Worm (Caenorhabditis elegans) whole organism, young adult: ENCODE data around the gene W01C8.1.

ENCODE experiments used
- B0019.2 ChIP-seq: fragments of 200-800 bp; sonication (Bioruptor generic); conservative IDR thresholded peaks from 2 replicates; pipeline ENCODE4 v1.3.6; 2022; ENCODE audit warnings: missing genetic modification reagents, missing genetic modification characterization, missing compliant biosample characterization
- B0261.1 ChIP-seq: sonication (generic microtip); optimal IDR thresholded peaks from 2 replicates; lab custom pipeline; 2016; ENCODE audit warnings: mild to moderate bottlenecking, missing genetic modification characterization, moderate library complexity, missing compliant biosample characterization
- B0336.3 ChIP-seq: fragments of 200-800 bp; sonication (Bioruptor generic); IDR thresholded peaks from 2 replicates; pipeline ENCODE4 v1.3.6; 2022; ENCODE audit warnings: missing genetic modification characterization, missing compliant biosample characterization
- C17E4.6 ChIP-seq: fragments of 200-800 bp; sonication (Bioruptor generic); IDR thresholded peaks from 2 replicates; pipeline ENCODE4 v1.3.6; 2022; ENCODE audit warnings: missing genetic modification reagents, missing genetic modification characterization, missing compliant biosample characterization
- F10E7.11 ChIP-seq: sonication (generic microtip); optimal IDR thresholded peaks from 2 replicates; lab custom pipeline; 2017; ENCODE audit warnings: mild to moderate bottlenecking, missing genetic modification characterization, moderate library complexity, missing compliant biosample characterization
- F22D6.2 ChIP-seq: sonication (generic microtip); optimal IDR thresholded peaks from 2 replicates; lab custom pipeline; 2016; ENCODE audit warnings: mild to moderate bottlenecking, missing genetic modification characterization, missing compliant biosample characterization
- F33H1.4 ChIP-seq: fragments of 200-800 bp; sonication (Bioruptor generic); IDR thresholded peaks from 2 replicates; pipeline ENCODE4 v1.3.6; 2022; ENCODE audit warnings: missing genetic modification reagents, missing genetic modification characterization, missing compliant biosample characterization
- F39B2.1 ChIP-seq: fragments of 200-800 bp; sonication (Bioruptor generic); IDR thresholded peaks from 2 replicates; pipeline ENCODE4 v1.3.6; 2022; ENCODE audit warnings: missing genetic modification reagents, missing genetic modification characterization, missing compliant biosample characterization
- F49E8.2 ChIP-seq: sonication (generic microtip); optimal IDR thresholded peaks from 3 replicates; lab custom pipeline; 2017; ENCODE audit warnings: missing genetic modification characterization, mild to moderate bottlenecking, missing compliant biosample characterization, antibody characterized with exemption, moderate library complexity; ENCODE audit not compliant: insufficient read depth
- K11D2.4 ChIP-seq: fragments of 200-800 bp; sonication (Bioruptor generic); IDR thresholded peaks from 2 replicates; pipeline ENCODE4 v1.3.6; 2022; ENCODE audit warnings: missing genetic modification reagents, missing genetic modification characterization, missing compliant biosample characterization
- K12H6.12 ChIP-seq: fragments of 200-800 bp; sonication (Bioruptor generic); optimal IDR thresholded peaks from 2 replicates; lab custom pipeline; 2018; ENCODE audit warnings: mild to moderate bottlenecking, missing genetic modification characterization, missing compliant biosample characterization
- T26A5.8 ChIP-seq: sonication (generic microtip); optimal IDR thresholded peaks from 2 replicates; lab custom pipeline; 2016; ENCODE audit warnings: missing genetic modification characterization, missing compliant biosample characterization
- Y53F4B.3 ChIP-seq: fragments of 200-800 bp; sonication (Bioruptor generic); IDR thresholded peaks from 2 replicates; pipeline ENCODE4 v1.3.6; 2022; ENCODE audit warnings: missing genetic modification reagents, missing genetic modification characterization, missing compliant biosample characterization
- ama-1 ChIP-seq, 3 experiments: fragments of 150-350 bp in 1 of 3; sonication (generic microtip) in 2 of 3; optimal IDR thresholded peaks; 2 replicates each; lab custom pipeline; 2014 to 2018; ENCODE audit warnings: missing biosample characterization in 2 of 3, missing genetic modification characterization in 2 of 3, missing genetic modification reagents in 2 of 3
- attf-3 ChIP-seq: fragments of 200-800 bp; sonication (Bioruptor generic); conservative IDR thresholded peaks from 2 replicates; pipeline ENCODE4 v1.3.6; 2022; ENCODE audit warnings: missing genetic modification reagents, missing genetic modification characterization, missing compliant biosample characterization
- attf-5 ChIP-seq: fragments of 200-800 bp; sonication (Bioruptor generic); optimal IDR thresholded peaks from 2 replicates; lab custom pipeline; 2018; ENCODE audit warnings: mild to moderate bottlenecking, missing genetic modification characterization, missing compliant biosample characterization
- attf-6 ChIP-seq: fragments of 200-800 bp; sonication (Bioruptor generic); IDR thresholded peaks from 2 replicates; pipeline ENCODE4 v1.3.6; 2022; ENCODE audit warnings: missing genetic modification reagents, missing genetic modification characterization, missing compliant biosample characterization
- bed-2 ChIP-seq: fragments of 200-800 bp; sonication (Bioruptor generic); IDR thresholded peaks from 2 replicates; pipeline ENCODE4 v1.3.6; 2022; ENCODE audit warnings: missing genetic modification reagents, missing genetic modification characterization, missing compliant biosample characterization
- chd-7 ChIP-seq: sonication (generic microtip); optimal IDR thresholded peaks from 2 replicates; lab custom pipeline; 2016; ENCODE audit warnings: mild to moderate bottlenecking, missing genetic modification characterization, moderate library complexity, missing compliant biosample characterization
- dox-1 ChIP-seq: fragments of 200-800 bp; sonication (Bioruptor generic); IDR thresholded peaks from 2 replicates; pipeline ENCODE4 v1.3.6; 2022; ENCODE audit warnings: missing genetic modification reagents, missing genetic modification characterization, missing compliant biosample characterization
- egl-44 ChIP-seq: fragments of 200-800 bp; sonication (Bioruptor generic); IDR thresholded peaks from 2 replicates; pipeline ENCODE4 v1.3.6; 2022; ENCODE audit warnings: missing genetic modification reagents, missing genetic modification characterization, missing compliant biosample characterization
- ekl-4 ChIP-seq: fragments of 200-800 bp; sonication (Bioruptor generic); IDR thresholded peaks from 2 replicates; pipeline ENCODE4 v1.3.6; 2022; ENCODE audit warnings: missing genetic modification reagents, missing genetic modification characterization, missing compliant biosample characterization
- fkh-3 ChIP-seq: sonication (generic microtip); optimal IDR thresholded peaks from 2 replicates; lab custom pipeline; 2016; ENCODE audit warnings: mild to moderate bottlenecking, missing genetic modification characterization, missing compliant biosample characterization
- gei-17 ChIP-seq: fragments of 200-800 bp; sonication (Bioruptor generic); optimal IDR thresholded peaks from 2 replicates; lab custom pipeline; 2018; ENCODE audit warnings: mild to moderate bottlenecking, missing genetic modification characterization, missing compliant biosample characterization
- hrde-1 ChIP-seq: sonication (generic microtip); optimal IDR thresholded peaks from 2 replicates; lab custom pipeline; 2016; ENCODE audit warnings: missing genetic modification characterization, mild to moderate bottlenecking, missing compliant biosample characterization, moderate library complexity, missing genotype, missing genetic modification reagents, borderline replicate concordance
- let-607 ChIP-seq, 2 experiments: fragments of 200-800 bp in 1 of 2; sonication (Bioruptor generic) in 1 of 2; sonication (generic microtip) in 1 of 2; optimal IDR thresholded peaks; 2 replicates each; lab custom pipeline; 2016 to 2018; ENCODE audit warnings: mild to moderate bottlenecking in 2 of 2, missing compliant biosample characterization in 2 of 2, missing genetic modification characterization in 2 of 2, moderate library complexity in 2 of 2, missing genotype in 1 of 2
- lin-35 ChIP-seq, 3 experiments: fragments of 150-350 bp in 2 of 3; sonication (generic microtip) in 1 of 3; optimal IDR thresholded peaks; 2 replicates each; lab custom pipeline; 2014 to 2018; ENCODE audit warnings: missing biosample characterization in 3 of 3, missing genetic modification characterization in 3 of 3, missing genetic modification reagents in 3 of 3
- lin-40 ChIP-seq: sonication (generic microtip); optimal IDR thresholded peaks from 2 replicates; lab custom pipeline; 2016; ENCODE audit warnings: missing genetic modification characterization, mild to moderate bottlenecking, missing compliant biosample characterization, missing genotype, missing genetic modification reagents
- madf-3 ChIP-seq: fragments of 200-800 bp; sonication (Bioruptor generic); IDR thresholded peaks from 2 replicates; pipeline ENCODE4 v1.3.6; 2022; ENCODE audit warnings: missing genetic modification reagents, missing genetic modification characterization, missing compliant biosample characterization
- madf-8 ChIP-seq: fragments of 200-800 bp; sonication (Bioruptor generic); conservative IDR thresholded peaks from 2 replicates; pipeline ENCODE4 v1.3.6; 2022; ENCODE audit warnings: missing genetic modification reagents, missing genetic modification characterization, missing compliant biosample characterization
- nhr-27 ChIP-seq: fragments of 200-800 bp; sonication (Bioruptor generic); optimal IDR thresholded peaks from 2 replicates; lab custom pipeline; 2018; ENCODE audit warnings: mild to moderate bottlenecking, missing genetic modification characterization, moderate library complexity, missing compliant biosample characterization
- nhr-80 ChIP-seq: sonication (generic microtip); optimal IDR thresholded peaks from 2 replicates; lab custom pipeline; 2016; ENCODE audit warnings: missing genetic modification characterization, missing compliant biosample characterization
- rec-8 ChIP-seq, 2 experiments: sonication (generic microtip); optimal IDR thresholded peaks; 2 replicates each; lab custom pipeline; 2016; ENCODE audit warnings: mild to moderate bottlenecking in 2 of 2, missing genetic modification characterization in 2 of 2, missing genetic modification reagents in 2 of 2, missing genotype in 2 of 2, missing biosample characterization in 1 of 2, missing compliant biosample characterization in 1 of 2, moderate library complexity in 1 of 2
- sea-2 ChIP-seq: fragments of 200-800 bp; sonication (Bioruptor generic); IDR thresholded peaks from 2 replicates; pipeline ENCODE4 v1.3.6; 2022; ENCODE audit warnings: missing genetic modification characterization, missing compliant biosample characterization
- somi-1 ChIP-seq: fragments of 200-800 bp; sonication (Bioruptor generic); optimal IDR thresholded peaks from 2 replicates; lab custom pipeline; 2018; ENCODE audit warnings: mild to moderate bottlenecking, missing genetic modification characterization, missing compliant biosample characterization
- unc-62 ChIP-seq: fragments of 150-350 bp; optimal IDR thresholded peaks from 2 replicates; lab custom pipeline; 2014; ENCODE audit warnings: missing biosample characterization, missing genetic modification reagents, missing genetic modification characterization
- xnd-1 ChIP-seq: sonication (generic microtip); optimal IDR thresholded peaks from 2 replicates; lab custom pipeline; 2016; ENCODE audit warnings: missing genotype, missing genetic modification reagents, missing genetic modification characterization, missing compliant biosample characterization
- zfh-2 ChIP-seq: fragments of 200-800 bp; sonication (Bioruptor generic); conservative IDR thresholded peaks from 2 replicates; pipeline ENCODE4 v1.3.6; 2022; ENCODE audit warnings: missing genetic modification reagents, missing genetic modification characterization, missing compliant biosample characterization
- zim-3 ChIP-seq: sonication (generic microtip); optimal IDR thresholded peaks from 2 replicates; lab custom pipeline; 2017; ENCODE audit warnings: mild to moderate bottlenecking, missing genetic modification characterization, moderate library complexity, missing compliant biosample characterization
- ztf-25 ChIP-seq: fragments of 200-800 bp; sonication (Bioruptor generic); IDR thresholded peaks from 2 replicates; pipeline ENCODE4 v1.3.6; 2022; ENCODE audit warnings: missing genetic modification reagents, missing genetic modification characterization, missing compliant biosample characterization

W01C8.1 gene

DNA sequence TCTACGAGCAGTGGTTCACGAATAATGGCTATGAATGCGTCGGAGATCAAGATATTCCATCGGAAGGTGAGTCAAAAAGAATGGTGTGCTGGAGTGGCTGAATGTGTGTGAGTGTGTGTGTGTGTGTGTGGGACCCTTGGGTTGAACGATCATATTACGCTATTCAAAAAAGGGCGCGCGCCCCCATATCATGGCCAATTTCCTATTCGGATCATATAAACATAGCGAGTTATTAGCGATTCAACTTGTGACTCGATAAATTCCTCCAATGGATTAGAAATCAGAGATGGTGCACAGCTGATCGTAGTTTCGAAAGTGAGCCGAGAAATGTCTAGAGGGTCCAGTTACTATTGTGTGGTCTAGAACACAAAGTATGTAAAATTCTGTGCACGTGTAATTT, 44.3 kb upstream of the W01C8.1 start, which contains the start of gene srv-7:
srv-7 (minus strand) TSS at position 101 of the 400 bp plus-strand sequence.
- TF ChIP-seq nhr-27 (tag; lab: Kevin White, UChicago) (no peak), Y53F4B.3 (GFP tag; lab: Robert Waterston, UW) (no peak), bed-2 (GFP tag; lab: Robert Waterston, UW) (no peak), K12H6.12 (no peak), F10E7.11 (tag; lab: Kevin White, UChicago) (no peak), sea-2 (GFP tag; lab: Robert Waterston, UW) (no peak), B0336.3 (GFP tag; lab: Robert Waterston, UW) (no peak)
- TF ChIP-seq, all 124 proteins: peak for 0

DNA sequence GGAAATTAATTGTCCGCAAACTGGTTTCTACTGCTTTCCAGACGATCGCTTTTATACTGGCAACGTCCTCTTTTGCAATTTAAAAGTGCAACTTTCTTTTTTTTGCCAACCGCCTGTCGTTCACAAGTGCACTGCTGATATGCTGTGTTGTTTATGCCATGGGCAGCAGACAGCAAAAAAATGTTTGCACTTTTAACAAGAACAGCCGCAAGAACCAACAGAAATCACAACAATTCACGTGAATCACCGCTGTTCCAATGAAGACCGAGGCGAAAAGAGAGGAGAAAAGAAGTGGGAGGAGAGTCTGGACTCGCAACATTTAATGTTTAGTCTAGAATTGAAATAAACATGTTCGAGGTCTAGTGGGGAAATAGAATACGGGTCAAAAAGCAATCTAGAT, 38.4 kb upstream of the W01C8.1 start, which contains the start of gene T22B7.7:
T22B7.7 (minus strand) TSS at position 262 of the 400 bp plus-strand sequence.
- TF ChIP-seq C17E4.6: no peak
- TF ChIP-seq egl-44 (GFP tag; lab: Robert Waterston, UW): 0 out of 2 replicates have a peak, but pooled peaks have one; percentile 30
- no peak for TF ChIP-seq attf-5 (GFP tag; lab: Kevin White, UChicago)
- no peak for TF ChIP-seq lin-35 (GFP tag; optimal IDR thresholded peaks at IDR 0.05; lab: Kevin White, UChicago)
- TF ChIP-seq T26A5.8 (tag; lab: Kevin White, UChicago): no peak
- TF ChIP-seq ama-1 (optimal IDR thresholded peaks at IDR 0.05; lab: Kevin White, UChicago): no peak
- no peak for TF ChIP-seq ama-1 (GFP tag; optimal IDR thresholded peaks at IDR 0.05; lab: Kevin White, UChicago)
- peak; percentile 43 for TF ChIP-seq F22D6.2 (tag; lab: Kevin White, UChicago)
- no peak for TF ChIP-seq F33H1.4 (GFP tag; lab: Robert Waterston, UW)
- peak; percentile 48; the same call in 1 of the 2 replicates for TF ChIP-seq dox-1 (GFP tag; lab: Robert Waterston, UW)
- no peak for TF ChIP-seq B0261.1 (tag; lab: Kevin White, UChicago)
- TF ChIP-seq nhr-80: peak; percentile 63
- TF ChIP-seq hrde-1 (tag; lab: Kevin White, UChicago): no peak
- TF ChIP-seq let-607 (tag; optimal IDR thresholded peaks at IDR 0.05; lab: Kevin White, UChicago): no peak
- no peak for TF ChIP-seq fkh-3 (tag; lab: Kevin White, UChicago)
- no peak for TF ChIP-seq attf-6 (GFP tag; lab: Robert Waterston, UW)
- TF ChIP-seq F49E8.2 (tag; lab: Kevin White, UChicago): no peak
- TF ChIP-seq zfh-2 (GFP tag; lab: Robert Waterston, UW): no peak
- peak; percentile 6 for TF ChIP-seq gei-17
- no peak for TF ChIP-seq F39B2.1 (GFP tag; lab: Robert Waterston, UW)
- no peak for TF ChIP-seq B0019.2 (GFP tag; lab: Robert Waterston, UW)
- TF ChIP-seq K12H6.12: peak; percentile 53
- no peak for TF ChIP-seq xnd-1 (tag; lab: Kevin White, UChicago)
- TF ChIP-seq lin-40 (tag; lab: Kevin White, UChicago): peak; percentile 63
- TF ChIP-seq ztf-25: no peak
- TF ChIP-seq K11D2.4 (GFP tag; lab: Robert Waterston, UW): peak; percentile 47; the same call in 1 of the 2 replicates
- no peak for TF ChIP-seq rec-8 (tag; optimal IDR thresholded peaks at IDR 0.05; lab: Kevin White, UChicago)
- TF ChIP-seq madf-3 (GFP tag; lab: Robert Waterston, UW): no peak
- peak; percentile 65 for TF ChIP-seq somi-1
- no peak for TF ChIP-seq attf-3 (GFP tag; lab: Robert Waterston, UW)
- peak; percentile 47 for TF ChIP-seq unc-62 (GFP tag; lab: Kevin White, UChicago)
- TF ChIP-seq chd-7 (tag; lab: Kevin White, UChicago): peak; percentile 13
- no peak for TF ChIP-seq ekl-4 (GFP tag; lab: Robert Waterston, UW)
- no peak for TF ChIP-seq madf-8 (GFP tag; lab: Robert Waterston, UW)
- TF ChIP-seq zim-3 (tag; lab: Kevin White, UChicago): no peak
